Worm (Caenorhabditis elegans) whole organism, mixed stage, embryonic: ENCODE results near the gene pis-1.

ENCODE experiments used
- bed-3 ChIP-seq: fragments of 200-800 bp; sonication (Bioruptor generic); optimal IDR thresholded peaks from 3 replicates; lab custom pipeline; 2018; ENCODE audit warnings: mild to moderate bottlenecking, missing genetic modification characterization, moderate library complexity, missing compliant biosample characterization
- ceh-83 ChIP-seq: fragments of 200-800 bp; sonication (Bioruptor generic); optimal IDR thresholded peaks from 2 replicates; lab custom pipeline; 2018; ENCODE audit warnings: mild to moderate bottlenecking, missing genetic modification characterization, missing compliant biosample characterization
- elt-1 ChIP-seq: sonication (generic microtip); optimal IDR thresholded peaks from 2 replicates; lab custom pipeline; 2017; ENCODE audit warnings: missing genetic modification characterization, mild to moderate bottlenecking, missing compliant biosample characterization, antibody characterized with exemption, moderate library complexity, borderline replicate concordance; ENCODE audit not compliant: insufficient read depth
- lin-13 ChIP-seq: fragments of 150-350 bp; optimal IDR thresholded peaks from 2 replicates; lab custom pipeline; 2014; ENCODE audit warnings: missing biosample characterization, missing genetic modification characterization
- mab-5 ChIP-seq: fragments of 150-350 bp; optimal IDR thresholded peaks from 2 replicates; lab custom pipeline; 2014; ENCODE audit warnings: missing biosample characterization, missing genetic modification characterization
- nhr-12 ChIP-seq: fragments of 150-350 bp; optimal IDR thresholded peaks from 2 replicates; lab custom pipeline; 2014; ENCODE audit warnings: missing biosample characterization, missing genetic modification characterization
- nhr-2 ChIP-seq: fragments of 150-350 bp; optimal IDR thresholded peaks from 2 replicates; lab custom pipeline; 2014; ENCODE audit warnings: missing biosample characterization, missing genetic modification characterization
- nhr-237 ChIP-seq: fragments of 150-350 bp; optimal IDR thresholded peaks from 2 replicates; lab custom pipeline; 2014; ENCODE audit warnings: missing biosample characterization, missing genetic modification characterization
- sem-2 ChIP-seq: fragments of 200-800 bp; sonication (Bioruptor generic); optimal IDR thresholded peaks from 2 replicates; lab custom pipeline; 2018; ENCODE audit warnings: mild to moderate bottlenecking, missing genetic modification characterization, missing compliant biosample characterization
- snpc-4 ChIP-seq: fragments of 150-350 bp; optimal IDR thresholded peaks from 2 replicates; lab custom pipeline; 2014; ENCODE audit warnings: missing biosample characterization, missing genetic modification characterization
- sptf-1 ChIP-seq: sonication (generic microtip); optimal IDR thresholded peaks from 2 replicates; lab custom pipeline; 2017; ENCODE audit warnings: mild to moderate bottlenecking, missing genetic modification characterization, moderate library complexity, missing compliant biosample characterization
- tbx-8 ChIP-seq: fragments of 200-800 bp; sonication (Bioruptor generic); optimal IDR thresholded peaks from 2 replicates; lab custom pipeline; 2018; ENCODE audit warnings: mild to moderate bottlenecking, missing genetic modification characterization, moderate library complexity, missing compliant biosample characterization
- unc-62 ChIP-seq: fragments of 150-350 bp; optimal IDR thresholded peaks from 2 replicates; lab custom pipeline; 2014; ENCODE audit warnings: missing biosample characterization, missing genetic modification reagents, missing genetic modification characterization
- ztf-11 ChIP-seq: fragments of 150-350 bp; optimal IDR thresholded peaks from 2 replicates; lab custom pipeline; 2014; ENCODE audit warnings: missing biosample characterization, missing genetic modification characterization

DNA sequence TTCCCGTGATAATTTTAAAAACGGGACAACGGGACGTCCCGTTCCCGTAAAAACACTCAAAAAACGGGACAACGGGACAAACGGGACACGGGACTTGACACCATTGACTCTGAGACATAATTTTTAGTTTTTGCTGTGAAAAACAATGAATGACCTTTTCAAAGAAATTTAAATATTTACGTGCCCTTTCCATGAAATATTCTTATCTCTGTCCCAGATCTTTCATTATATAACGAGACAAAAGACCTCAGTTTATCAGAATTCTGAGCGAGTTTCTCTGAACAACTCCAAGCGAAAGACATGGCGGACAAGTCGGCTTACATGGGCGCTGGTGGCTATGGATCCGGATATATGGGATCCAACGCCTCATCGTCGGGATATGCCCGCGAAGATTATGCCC lies 47.4 kb upstream of the pis-1 start, which contains the start of gene nspd-2:
- TF ChIP-seq nhr-2 (tag; lab: Kevin White, UChicago) (no peak), tbx-8 (GFP tag; lab: Kevin White, UChicago) (no peak), nhr-12 (tag; lab: Kevin White, UChicago) (no peak), ceh-83 (no peak), mab-5 (tag; lab: Kevin White, UChicago) (no peak), lin-13 (tag; lab: Kevin White, UChicago) (no peak), snpc-4 (tag; lab: Kevin White, UChicago) (no peak), bed-3 (no peak), ztf-11 (tag; lab: Kevin White, UChicago) (no peak), elt-1 (tag; lab: Kevin White, UChicago) (no peak), unc-62 (GFP tag; lab: Kevin White, UChicago) (no peak), sem-2 (GFP tag; lab: Kevin White, UChicago) (no peak), sptf-1 (tag; lab: Kevin White, UChicago) (no peak), nhr-237 (tag; lab: Kevin White, UChicago) (no peak)
